Fruit fly (Drosophila melanogaster): ENCODE results near the gene CG8010.

DNA sequence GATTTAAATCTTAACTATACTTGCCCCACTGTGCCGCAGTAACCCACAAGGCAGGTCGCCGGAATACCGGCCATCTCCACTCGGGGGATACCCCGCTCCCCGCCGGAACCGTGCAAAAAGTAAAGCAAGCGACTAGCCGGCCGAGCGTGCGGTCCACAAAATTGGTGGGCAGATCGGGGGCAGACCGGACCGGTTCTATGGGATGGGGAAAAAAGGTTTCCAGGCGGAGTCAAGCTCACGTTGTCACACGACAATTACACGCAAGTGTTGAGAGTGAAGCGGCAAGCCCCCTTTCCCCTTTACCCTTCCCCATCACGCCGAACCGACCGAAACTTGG is 43.4 kb downstream of the CG8010 start:
- no peak for TF ChIP-seq pan (optimal IDR thresholded peaks at IDR 0.05)
- no peak for TF ChIP-seq Dll (optimal IDR thresholded peaks at IDR 0.05)
- TF ChIP-seq CG8478 (optimal IDR thresholded peaks at IDR 0.05): no peak
- no peak for TF ChIP-seq psq (optimal IDR thresholded peaks at IDR 0.05)
- TF ChIP-seq usp (GFP tag; optimal IDR thresholded peaks at IDR 0.05): no peak
- no peak for TF ChIP-seq EcR (GFP tag; optimal IDR thresholded peaks at IDR 0.05)

Data from whole organism.